Worm (Caenorhabditis elegans): Measurements from ENCODE around the gene Y37D8A.5.
A peak's percentile ranks its signal among the peaks of the same experiment; 100 is the strongest.

The Y37D8A.5 gene

DNA sequence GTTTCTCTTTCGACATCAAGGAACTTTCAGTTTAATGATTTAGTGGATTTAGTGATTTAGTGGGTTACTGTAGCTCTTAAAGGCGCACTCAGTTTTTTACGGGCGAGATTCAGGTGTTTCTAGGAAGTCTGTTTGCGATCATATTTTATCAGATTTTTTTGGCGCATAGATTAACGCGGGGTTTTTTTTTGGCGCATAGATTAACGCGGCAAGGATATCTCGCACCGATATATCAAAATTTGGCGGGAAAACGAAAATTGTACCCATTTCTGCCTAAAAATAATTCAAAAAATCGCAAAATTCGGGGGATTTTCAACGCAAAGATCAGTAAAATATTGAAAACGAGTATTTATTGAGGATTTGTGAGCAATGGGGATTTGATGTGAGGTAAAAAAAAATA lies 25.4 kb upstream of the Y37D8A.5 start (continued):
- 0 out of 2 replicates have a peak, but pooled peaks have one; percentile 17 for TF ChIP-seq aptf-2 (GFP tag; conservative IDR thresholded peaks at IDR 0.05)
- no peak for TF ChIP-seq sptf-2 (GFP tag; optimal IDR thresholded peaks at IDR 0.05)
- no peak for TF ChIP-seq madf-10 (tag; optimal IDR thresholded peaks at IDR 0.05)
- no peak for TF ChIP-seq snpc-1.1 (tag; optimal IDR thresholded peaks at IDR 0.05; ENCODE audit: insufficient read depth)
- TF ChIP-seq zfh-2 (GFP tag; conservative IDR thresholded peaks at IDR 0.05): no peak
- TF ChIP-seq madf-8 (GFP tag; conservative IDR thresholded peaks at IDR 0.05): peak; percentile 69
- TF ChIP-seq lir-1 (GFP tag; conservative IDR thresholded peaks at IDR 0.05): no peak
- TF ChIP-seq Y53G8AR.9 (GFP tag; conservative IDR thresholded peaks at IDR 0.05): no peak
- TF ChIP-seq C17E4.6 (GFP tag; IDR thresholded peaks at IDR 0.05): no peak
- peak; percentile 11 for TF ChIP-seq dpl-1 (GFP tag; optimal IDR thresholded peaks at IDR 0.05)
- TF ChIP-seq tbx-9 (tag; optimal IDR thresholded peaks at IDR 0.05; ENCODE audit: borderline replicate concordance): no peak
- TF ChIP-seq hsf-1 (GFP tag; IDR thresholded peaks at IDR 0.05): 0 out of 2 replicates have a peak, but pooled peaks have one; percentile 42
- TF ChIP-seq F37B4.10 (GFP tag; IDR thresholded peaks at IDR 0.05): no peak
- peak; percentile 7 for TF ChIP-seq lsl-1 (GFP tag; optimal IDR thresholded peaks at IDR 0.05)
- TF ChIP-seq egrh-3 (GFP tag; IDR thresholded peaks at IDR 0.05): no peak
- TF ChIP-seq ztf-26 (tag; optimal IDR thresholded peaks at IDR 0.05): no peak
- TF ChIP-seq F33H1.4 (GFP tag; IDR thresholded peaks at IDR 0.05): peak; percentile 63
- no peak for TF ChIP-seq ama-1 (optimal IDR thresholded peaks at IDR 0.05)
- TF ChIP-seq ama-1 (GFP tag; optimal IDR thresholded peaks at IDR 0.05): peak in 1 of 2 experiments; percentile 8

DNA sequence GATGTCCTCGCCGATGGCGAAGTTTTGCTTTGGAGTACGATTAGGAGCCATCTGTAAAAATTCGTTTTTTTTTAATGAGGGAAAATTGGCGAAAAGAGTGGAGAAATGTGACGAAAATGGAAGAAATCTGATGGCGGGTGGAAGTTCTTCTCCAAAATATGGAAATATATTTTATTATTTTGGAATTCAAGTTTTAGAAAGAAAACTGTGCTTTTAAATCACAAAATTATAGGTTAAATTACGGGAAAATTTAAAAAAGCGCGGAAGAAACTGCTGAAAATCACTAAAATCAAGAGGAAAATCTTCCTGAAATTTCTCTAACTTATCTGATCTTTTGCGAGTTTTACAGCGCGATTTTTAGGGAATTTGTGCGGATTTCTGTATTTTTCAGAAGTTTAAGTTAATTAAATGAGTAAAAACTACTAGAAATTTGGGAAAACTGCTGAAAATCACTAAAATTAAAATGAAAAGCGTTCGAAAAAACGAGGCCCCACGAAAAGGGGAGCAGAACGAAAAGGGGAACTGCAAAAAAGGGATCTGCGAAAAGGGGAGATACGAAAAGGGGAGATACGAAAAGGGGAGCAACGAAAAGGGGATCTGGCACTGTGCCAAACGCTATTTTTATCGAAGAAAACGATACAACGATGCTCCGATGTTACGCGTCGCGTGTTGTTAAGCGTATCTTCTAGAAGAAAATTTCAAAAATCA lies 22.4 kb upstream of the Y37D8A.5 start, which contains the start of the genes cec-7 and enu-3.5:
Gene cec-7, minus strand, starts transcription at position 51 of the 708 bp plus-strand sequence.
Gene enu-3.5, plus strand, starts transcription at position 670 of the 708 bp plus-strand sequence.
- TF ChIP-seq aptf-2 (GFP tag; conservative IDR thresholded peaks at IDR 0.05) (0 out of 2 replicates have a peak, but pooled peaks have one; percentile 6), bed-2 (GFP tag; IDR thresholded peaks at IDR 0.05) (no peak), snpc-1.3 (tag; optimal IDR thresholded peaks at IDR 0.05; ENCODE audit: insufficient read depth) (no peak), dox-1 (GFP tag; IDR thresholded peaks at IDR 0.05) (peak; percentile 41), F23B12.7 (tag; optimal IDR thresholded peaks at IDR 0.05; ENCODE audit: insufficient read depth) (no peak), F49E8.2 (tag; optimal IDR thresholded peaks at IDR 0.05; ENCODE audit: insufficient read depth) (no peak), cebp-1 (GFP tag; IDR thresholded peaks at IDR 0.05) (no peak), cebp-1 (tag; optimal IDR thresholded peaks at IDR 0.05) (no peak), nhr-27 (tag; optimal IDR thresholded peaks at IDR 0.05) (no peak), lin-40 (tag; optimal IDR thresholded peaks at IDR 0.05) (no peak), Y53F4B.3 (GFP tag; IDR thresholded peaks at IDR 0.05) (no peak), ceh-27 (GFP tag; optimal IDR thresholded peaks at IDR 0.05) (no peak), hsf-1 (GFP tag; IDR thresholded peaks at IDR 0.05) (0 out of 2 replicates have a peak, but pooled peaks have one; percentile 23), ztf-25 (GFP tag; IDR thresholded peaks at IDR 0.05) (0 out of 2 replicates have a peak, but pooled peaks have one; percentile 15), pbrm-1 (GFP tag; IDR thresholded peaks at IDR 0.05) (no peak), T07F8.4 (tag; optimal IDR thresholded peaks at IDR 0.05) (no peak), egrh-3 (GFP tag; IDR thresholded peaks at IDR 0.05) (peak; percentile 63; the same call in 1 of the 2 replicates), ceh-100 (GFP tag; IDR thresholded peaks at IDR 0.05) (peak; percentile 81), ztf-6 (GFP tag; IDR thresholded peaks at IDR 0.05) (no peak), akir-1 (GFP tag; optimal IDR thresholded peaks at IDR 0.05) (no peak), rpc-1 (optimal IDR thresholded peaks at IDR 0.05) (no peak), rpc-1 (tag; optimal IDR thresholded peaks at IDR 0.05) (no peak), gei-17 (GFP tag; optimal IDR thresholded peaks at IDR 0.05) (no peak), tlf-1 (GFP tag; optimal IDR thresholded peaks at IDR 0.05) (no peak), Y67H2A.10 (GFP tag; conservative IDR thresholded peaks at IDR 0.05) (no peak), madf-8 (GFP tag; conservative IDR thresholded peaks at IDR 0.05) (no peak), nhr-179 (tag; optimal IDR thresholded peaks at IDR 0.05) (no peak), sdz-38 (tag; optimal IDR thresholded peaks at IDR 0.05) (no peak), attf-5 (GFP tag; optimal IDR thresholded peaks at IDR 0.05) (no peak), F57C9.4 (tag; optimal IDR thresholded peaks at IDR 0.05) (no peak), ets-4 (GFP tag; optimal IDR thresholded peaks at IDR 0.05) (no peak)
